Worm (Caenorhabditis elegans): ENCODE data around the gene eat-3.

Gene eat-3

DNA sequence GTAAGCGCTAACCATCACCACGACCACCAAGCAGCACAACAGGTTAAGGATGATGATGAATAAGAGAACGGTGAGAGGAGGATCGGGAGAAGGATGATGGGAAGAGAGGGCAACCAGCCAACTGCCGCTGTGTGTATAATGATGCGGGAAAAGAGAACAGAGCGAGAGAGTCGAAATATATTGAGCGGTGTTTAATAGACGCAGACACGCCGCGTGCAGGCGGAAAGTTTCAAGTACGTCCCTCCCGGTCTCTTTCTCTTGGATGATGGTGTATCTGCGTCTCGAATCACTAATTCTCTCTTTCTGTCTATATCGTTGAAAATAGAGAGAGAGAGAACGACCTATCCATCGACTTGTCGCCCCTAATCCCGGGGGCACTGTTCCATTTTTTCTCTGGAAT, 32.0 kb downstream of the eat-3 start:
- peak; percentile 49 for TF ChIP-seq hmg-4 (GFP tag; optimal IDR thresholded peaks at IDR 0.05)
- no peak for TF ChIP-seq aly-1 (tag; optimal IDR thresholded peaks at IDR 0.05)

DNA sequence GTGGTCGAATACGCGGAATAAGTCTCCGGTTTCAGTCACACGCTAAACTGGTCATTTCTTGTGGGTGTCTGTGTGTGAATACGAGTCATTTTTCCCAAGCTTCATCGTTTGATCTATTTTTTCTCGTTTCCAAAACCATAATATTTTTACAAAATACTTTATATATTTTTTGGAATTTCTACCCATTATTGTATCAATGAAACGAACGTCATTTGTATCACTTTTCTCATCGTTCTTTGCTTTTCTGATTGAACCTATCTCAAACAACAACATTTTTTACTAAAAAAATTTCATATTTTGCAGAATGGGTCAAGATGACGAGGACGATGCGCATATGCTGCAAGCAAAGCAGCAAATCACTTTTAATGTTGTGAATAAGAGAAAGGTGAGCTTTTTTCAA, 33.6 kb downstream of the eat-3 start, which contains the start of gene mel-11:
Gene mel-11 (plus strand): TSS at position 301 of the 400 bp plus-strand sequence.
- TF ChIP-seq hmbx-1 (tag; optimal IDR thresholded peaks at IDR 0.05) = no peak
- no peak for TF ChIP-seq pes-1 (GFP tag; IDR thresholded peaks at IDR 0.05)

DNA sequence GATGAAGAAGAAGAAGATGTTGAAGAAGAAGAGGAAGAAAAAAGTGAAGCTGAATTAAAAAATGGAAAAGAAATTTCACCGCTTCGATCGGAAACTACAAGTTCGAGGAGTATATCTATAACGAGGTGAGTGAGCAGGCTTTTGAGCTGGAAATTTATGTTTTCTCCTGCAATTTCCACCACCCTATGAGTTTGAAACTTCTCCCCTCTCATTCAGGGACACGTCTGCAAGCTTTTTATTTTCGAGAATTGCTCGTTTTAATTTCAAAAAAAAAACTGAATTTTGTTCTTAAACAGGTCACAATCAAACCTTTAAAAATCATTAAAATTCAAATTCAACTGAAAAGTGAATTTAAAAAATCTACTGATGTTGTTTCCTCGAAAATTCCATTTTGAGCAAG, 37.6 kb downstream of the eat-3 start:
- TF ChIP-seq pes-1 (GFP tag; IDR thresholded peaks at IDR 0.05) (no peak), tbx-37 (GFP tag; conservative IDR thresholded peaks at IDR 0.05) (no peak), flt-1 (GFP tag; IDR thresholded peaks at IDR 0.05) (no peak), ceh-36 (tag; optimal IDR thresholded peaks at IDR 0.05) (no peak)

DNA sequence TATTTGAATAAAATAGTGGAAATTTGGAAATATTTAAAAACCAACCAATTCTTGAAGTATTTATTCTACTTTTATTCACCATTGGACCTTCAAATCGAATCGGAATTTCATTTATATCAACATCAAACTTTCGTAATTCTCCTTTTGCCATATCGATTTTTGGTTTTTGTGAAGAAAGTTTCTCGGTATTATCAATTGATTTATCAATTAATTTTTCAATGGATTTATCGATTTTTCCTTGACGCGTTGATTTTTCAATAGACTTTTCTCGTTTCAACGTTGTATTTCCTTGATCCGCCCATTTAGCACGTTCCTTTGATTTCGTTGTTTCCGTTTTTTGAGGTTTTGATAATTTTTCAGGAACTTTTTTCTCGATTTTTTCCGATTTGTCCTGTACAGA, 44.7 kb downstream of the eat-3 start:
- TF ChIP-seq tbx-11 (GFP tag; IDR thresholded peaks at IDR 0.05) (no peak), pes-1 (GFP tag; IDR thresholded peaks at IDR 0.05) (no peak), F13C5.2 (tag; optimal IDR thresholded peaks at IDR 0.05) (no peak), hnd-1 (tag; optimal IDR thresholded peaks at IDR 0.05) (no peak), tra-4 (tag; optimal IDR thresholded peaks at IDR 0.05) (no peak), B0310.2 (tag; optimal IDR thresholded peaks at IDR 0.05) (no peak), scrt-1 (GFP tag; IDR thresholded peaks at IDR 0.05) (no peak), hmg-4 (GFP tag; optimal IDR thresholded peaks at IDR 0.05) (no peak), tbx-37 (GFP tag; conservative IDR thresholded peaks at IDR 0.05) (no peak), ets-7 (tag; optimal IDR thresholded peaks at IDR 0.05) (no peak), flt-1 (GFP tag; IDR thresholded peaks at IDR 0.05) (no peak), ceh-36 (tag; optimal IDR thresholded peaks at IDR 0.05) (no peak), ceh-13 (GFP tag; optimal IDR thresholded peaks at IDR 0.05) (no peak), sea-1 (GFP tag; conservative IDR thresholded peaks at IDR 0.05) (no peak), aly-1 (tag; optimal IDR thresholded peaks at IDR 0.05) (no peak), hmbx-1 (tag; optimal IDR thresholded peaks at IDR 0.05) (no peak), ama-1 (optimal IDR thresholded peaks at IDR 0.05) (no peak)

DNA sequence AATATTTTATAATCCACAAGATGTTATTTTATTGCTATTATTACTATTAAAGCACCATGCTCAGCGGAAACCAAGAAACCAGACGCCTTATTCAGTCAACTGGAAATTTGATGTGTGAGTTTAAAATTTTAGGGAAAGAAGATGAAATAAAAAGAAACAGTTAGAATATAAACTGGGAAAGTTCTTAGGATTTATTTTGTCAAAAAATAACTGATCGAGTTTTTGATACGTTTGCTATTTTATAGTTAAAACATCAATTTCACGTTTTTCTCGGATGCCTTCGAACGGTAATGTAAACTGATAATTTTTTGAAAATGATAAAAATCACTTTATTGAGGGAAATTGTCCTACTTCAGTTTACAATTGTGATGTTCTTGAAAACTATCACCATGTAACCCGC, 47.7 kb downstream of the eat-3 start, which contains the start of gene C06C3.3:
Gene C06C3.3 (minus strand): TSS at position 101 of the 400 bp plus-strand sequence.
- TF ChIP-seq B0310.2 (tag; optimal IDR thresholded peaks at IDR 0.05) = no peak
- no peak for TF ChIP-seq ets-7 (tag; optimal IDR thresholded peaks at IDR 0.05)
- no peak for TF ChIP-seq sea-1 (GFP tag; conservative IDR thresholded peaks at IDR 0.05)
- no peak for TF ChIP-seq pes-1 (GFP tag; IDR thresholded peaks at IDR 0.05)
- no peak for TF ChIP-seq ama-1 (optimal IDR thresholded peaks at IDR 0.05)
- TF ChIP-seq ceh-36 (tag; optimal IDR thresholded peaks at IDR 0.05) = no peak
- TF ChIP-seq flt-1 (GFP tag; IDR thresholded peaks at IDR 0.05) = no peak
- TF ChIP-seq ceh-13 (GFP tag; optimal IDR thresholded peaks at IDR 0.05) = no peak
- no peak for TF ChIP-seq F13C5.2 (tag; optimal IDR thresholded peaks at IDR 0.05)
- no peak for TF ChIP-seq tbx-11 (GFP tag; IDR thresholded peaks at IDR 0.05)
- no peak for TF ChIP-seq hmg-4 (GFP tag; optimal IDR thresholded peaks at IDR 0.05)
- no peak for TF ChIP-seq tbx-37 (GFP tag; conservative IDR thresholded peaks at IDR 0.05)
- TF ChIP-seq aly-1 (tag; optimal IDR thresholded peaks at IDR 0.05) = no peak
- TF ChIP-seq scrt-1 (GFP tag; IDR thresholded peaks at IDR 0.05) = no peak
- TF ChIP-seq tra-4 (tag; optimal IDR thresholded peaks at IDR 0.05) = no peak

DNA sequence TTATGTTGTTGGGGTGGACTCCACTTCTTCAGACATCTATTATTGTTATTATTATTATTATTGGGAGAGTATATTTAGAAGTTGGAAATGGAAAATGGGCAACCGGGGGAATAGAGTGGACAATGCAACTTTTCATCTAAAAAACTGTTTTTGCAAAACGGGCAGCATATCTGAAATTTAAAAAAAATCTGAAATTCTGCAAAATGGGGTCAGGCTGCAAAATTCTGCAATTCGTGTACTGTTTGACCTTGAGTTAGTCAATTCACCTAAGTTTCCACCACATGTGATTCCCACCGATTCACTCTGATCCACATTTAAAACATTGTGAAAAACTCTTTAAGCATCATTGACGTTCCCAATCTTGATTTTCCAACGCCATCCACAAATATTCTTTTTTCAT, 48.3 kb downstream of the eat-3 start, which contains the start of gene C06C3.4:
Gene C06C3.4 (plus strand): TSS at position 301 of the 400 bp plus-strand sequence.
- TF ChIP-seq B0310.2 (tag; optimal IDR thresholded peaks at IDR 0.05) (no peak), ceh-13 (GFP tag; optimal IDR thresholded peaks at IDR 0.05) (no peak), ama-1 (optimal IDR thresholded peaks at IDR 0.05) (no peak)

DNA sequence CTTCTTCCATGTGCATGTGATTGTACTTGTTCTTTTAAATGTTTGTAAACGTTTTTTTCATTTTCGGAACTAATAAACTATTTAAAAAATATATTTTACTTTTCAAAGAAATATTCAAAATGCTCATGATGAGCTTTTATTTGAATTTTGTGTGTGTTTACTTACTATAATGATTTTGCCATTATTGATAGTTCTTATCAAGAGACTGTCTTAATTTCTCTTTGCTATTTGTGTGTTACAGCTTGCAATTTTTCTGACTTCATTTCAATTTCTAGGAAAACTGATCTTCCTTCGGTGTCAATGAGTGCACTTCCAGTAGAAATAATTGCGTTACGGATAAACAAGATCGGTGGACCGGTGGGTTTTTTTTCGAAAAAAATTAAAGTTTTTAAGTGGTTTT, 50.1 kb downstream of the eat-3 start, which contains the start of gene C06C3.12:
Gene C06C3.12 (plus strand): TSS at position 301 of the 400 bp plus-strand sequence.
- no peak for TF ChIP-seq F13C5.2 (tag; optimal IDR thresholded peaks at IDR 0.05)
- no peak for TF ChIP-seq flt-1 (GFP tag; IDR thresholded peaks at IDR 0.05)
- TF ChIP-seq ets-7 (tag; optimal IDR thresholded peaks at IDR 0.05) = no peak
- TF ChIP-seq tbx-11 (GFP tag; IDR thresholded peaks at IDR 0.05) = no peak
- no peak for TF ChIP-seq hmbx-1 (tag; optimal IDR thresholded peaks at IDR 0.05)
- TF ChIP-seq ceh-36 (tag; optimal IDR thresholded peaks at IDR 0.05) = no peak
- no peak for TF ChIP-seq tra-4 (tag; optimal IDR thresholded peaks at IDR 0.05)
- no peak for TF ChIP-seq B0310.2 (tag; optimal IDR thresholded peaks at IDR 0.05)

DNA sequence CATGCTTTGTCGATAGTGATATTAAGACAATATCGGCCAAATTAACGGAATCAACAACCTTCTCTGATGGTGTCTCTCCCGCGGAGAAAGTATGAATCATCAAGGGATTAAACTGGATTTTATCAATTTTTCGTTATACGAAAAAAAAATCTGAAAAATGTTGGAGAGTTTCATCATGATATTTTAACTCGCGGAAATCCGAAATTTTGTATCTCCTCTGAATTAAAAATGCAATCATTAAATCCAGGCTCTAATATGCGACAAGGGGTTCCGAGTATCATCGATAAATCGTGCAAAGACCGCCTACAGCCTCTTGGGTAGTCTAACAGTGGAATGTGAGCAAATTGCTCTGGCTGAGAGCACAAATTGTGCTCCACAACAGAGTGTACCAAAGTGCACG, 52.5 kb downstream of the eat-3 start, which contains the start of gene C06C3.10:
Gene C06C3.10 (minus strand): TSS at position 101 of the 400 bp plus-strand sequence.
- no peak for TF ChIP-seq aly-1 (tag; optimal IDR thresholded peaks at IDR 0.05)
- TF ChIP-seq sea-1 (GFP tag; conservative IDR thresholded peaks at IDR 0.05) = no peak
- no peak for TF ChIP-seq scrt-1 (GFP tag; IDR thresholded peaks at IDR 0.05)
- TF ChIP-seq ets-7 (tag; optimal IDR thresholded peaks at IDR 0.05) = no peak
- no peak for TF ChIP-seq F13C5.2 (tag; optimal IDR thresholded peaks at IDR 0.05)
- no peak for TF ChIP-seq ceh-13 (GFP tag; optimal IDR thresholded peaks at IDR 0.05)
- TF ChIP-seq hnd-1 (tag; optimal IDR thresholded peaks at IDR 0.05) = no peak
- TF ChIP-seq B0310.2 (tag; optimal IDR thresholded peaks at IDR 0.05) = no peak
- TF ChIP-seq tbx-11 (GFP tag; IDR thresholded peaks at IDR 0.05) = no peak
- TF ChIP-seq pes-1 (GFP tag; IDR thresholded peaks at IDR 0.05) = no peak

DNA sequence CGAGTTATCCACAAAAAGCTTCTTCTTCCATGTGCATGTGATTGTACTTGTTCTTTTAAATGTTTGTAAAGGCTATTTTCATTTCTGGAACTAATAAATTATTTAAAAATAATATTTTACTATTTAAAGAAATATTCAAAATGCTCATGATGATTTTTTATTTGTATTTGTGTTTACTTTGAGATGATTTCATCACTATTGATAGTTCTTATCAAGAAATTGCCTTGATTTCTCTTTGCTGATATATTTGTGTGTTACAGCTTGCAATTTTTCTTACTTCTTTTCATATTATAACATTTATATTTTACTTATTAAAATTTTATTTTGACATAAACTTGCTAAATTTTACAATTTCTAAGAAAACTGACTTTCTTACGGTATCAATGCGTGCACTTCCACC, 53.5 kb downstream of the eat-3 start:
- no peak for TF ChIP-seq ceh-13 (GFP tag; optimal IDR thresholded peaks at IDR 0.05)
- TF ChIP-seq ets-7 (tag; optimal IDR thresholded peaks at IDR 0.05) = no peak
- no peak for TF ChIP-seq hnd-1 (tag; optimal IDR thresholded peaks at IDR 0.05)
- TF ChIP-seq ceh-36 (tag; optimal IDR thresholded peaks at IDR 0.05) = no peak
- no peak for TF ChIP-seq aly-1 (tag; optimal IDR thresholded peaks at IDR 0.05)
- TF ChIP-seq tbx-11 (GFP tag; IDR thresholded peaks at IDR 0.05) = no peak
- TF ChIP-seq B0310.2 (tag; optimal IDR thresholded peaks at IDR 0.05) = no peak
- no peak for TF ChIP-seq pes-1 (GFP tag; IDR thresholded peaks at IDR 0.05)
- TF ChIP-seq scrt-1 (GFP tag; IDR thresholded peaks at IDR 0.05) = no peak
